Fruit fly (Drosophila melanogaster): Measurements from ENCODE around the gene bond.
A peak's percentile ranks its signal among the peaks of the same experiment; 100 is the strongest.

Gene bond

DNA sequence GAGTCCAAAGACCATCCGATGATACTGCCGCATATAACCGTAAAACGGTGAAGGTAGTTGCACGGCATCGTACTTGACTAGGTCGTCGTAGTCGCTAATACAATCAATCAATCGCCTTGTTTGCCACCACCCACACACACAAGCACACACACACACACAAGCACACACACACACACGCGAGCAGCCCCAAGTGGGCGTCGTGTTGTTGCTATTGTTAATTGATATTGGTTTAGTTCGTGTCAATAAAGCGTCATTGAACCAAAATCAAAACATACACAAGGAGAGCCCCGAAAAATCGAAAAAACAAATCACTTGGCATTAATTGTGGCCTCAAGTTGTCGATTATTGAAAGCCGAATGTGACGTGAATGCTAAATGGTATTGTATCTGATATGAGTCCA, 46.0 kb downstream of the bond start (continued):
- TF ChIP-seq NC2α (GFP tag; optimal IDR thresholded peaks at IDR 0.05) (peak; percentile 32), Fer1 (GFP tag; optimal IDR thresholded peaks at IDR 0.05) (peak; percentile 51), Dbx (GFP tag; IDR thresholded peaks at IDR 0.05) (peak; percentile 42; the same call in 2 of the 3 replicates), CG10274 (GFP tag; optimal IDR thresholded peaks at IDR 0.05) (peak; percentile 9), CG15269 (tag; optimal IDR thresholded peaks at IDR 0.05) (peak; percentile 33), ewg (GFP tag; optimal IDR thresholded peaks at IDR 0.05) (peak; percentile 21), Awh (GFP tag; IDR thresholded peaks at IDR 0.05) (peak; percentile 80), en (GFP tag; optimal IDR thresholded peaks at IDR 0.05) (peak; percentile 12), Xbp1 (GFP tag; optimal IDR thresholded peaks at IDR 0.05) (no peak), HLH54F (GFP tag; optimal IDR thresholded peaks at IDR 0.05) (no peak), pnt (GFP tag; optimal IDR thresholded peaks at IDR 0.05) (peak; percentile 30), kah (GFP tag; optimal IDR thresholded peaks at IDR 0.05) (no peak), CkIIα-i1 (GFP tag; IDR thresholded peaks at IDR 0.05) (no peak), CG12942 (GFP tag; optimal IDR thresholded peaks at IDR 0.05) (peak; percentile 42), CG17385 (GFP tag; optimal IDR thresholded peaks at IDR 0.05) (peak; percentile 44), CG18262 (tag; optimal IDR thresholded peaks at IDR 0.05) (peak; percentile 27), Hmr (GFP tag; optimal IDR thresholded peaks at IDR 0.05) (peak; percentile 74), CG10267 (tag; optimal IDR thresholded peaks at IDR 0.05) (no peak), CG10543 (GFP tag; optimal IDR thresholded peaks at IDR 0.05) (peak; percentile 34), Vsx1 (GFP tag; optimal IDR thresholded peaks at IDR 0.05) (peak; percentile 77), dmrt99B (tag; optimal IDR thresholded peaks at IDR 0.05) (peak; percentile 34), Kr (GFP tag; optimal IDR thresholded peaks at IDR 0.05) (no peak), gsb (GFP tag; IDR thresholded peaks at IDR 0.05) (peak; percentile 22; the same call in 1 of the 2 replicates), dpn (GFP tag; optimal IDR thresholded peaks at IDR 0.05) (peak in 1 of 2 experiments; percentile 47), CG18619 (GFP tag; optimal IDR thresholded peaks at IDR 0.05) (peak; percentile 29), pan (optimal IDR thresholded peaks at IDR 0.05) (no peak), pan (GFP tag; optimal IDR thresholded peaks at IDR 0.05 in 1 of 2, IDR thresholded peaks at IDR 0.05 in 1 of 2) (no peak), chif (GFP tag; optimal IDR thresholded peaks at IDR 0.05) (peak; percentile 14 to 20), knrl (GFP tag; IDR thresholded peaks at IDR 0.05; ENCODE audit: partially characterized antibody) (no peak), CoRest (tag; optimal IDR thresholded peaks at IDR 0.05) (peak; percentile 26), CG8089 (GFP tag; optimal IDR thresholded peaks at IDR 0.05) (peak; percentile 44), HHEX (GFP tag; optimal IDR thresholded peaks at IDR 0.05) (peak; percentile 59), br (optimal IDR thresholded peaks at IDR 0.05) (no peak), C15 (GFP tag; IDR thresholded peaks at IDR 0.05) (no peak), CG10366 (GFP tag; IDR thresholded peaks at IDR 0.05) (peak; percentile 32), CG12769 (tag; optimal IDR thresholded peaks at IDR 0.05) (peak; percentile 63), CG1603 (tag; optimal IDR thresholded peaks at IDR 0.05) (peak; percentile 64), CG3163 (GFP tag; optimal IDR thresholded peaks at IDR 0.05) (no peak), CG13123 (GFP tag; optimal IDR thresholded peaks at IDR 0.05) (peak; percentile 40), bcd (GFP tag; optimal IDR thresholded peaks at IDR 0.05) (peak; percentile 29), CG10321 (GFP tag; IDR thresholded peaks at IDR 0.05) (0 out of 2 replicates have a peak, but pooled peaks have one; percentile 10), NC2β (GFP tag; optimal IDR thresholded peaks at IDR 0.05) (peak; percentile 15), CG1792 (GFP tag; optimal IDR thresholded peaks at IDR 0.05) (peak; percentile 25), odd (GFP tag; optimal IDR thresholded peaks at IDR 0.05) (peak; percentile 18), CG31441 (GFP tag; IDR thresholded peaks at IDR 0.05) (0 out of 2 replicates have a peak, but pooled peaks have one; percentile 12), CG8388 (GFP tag; optimal IDR thresholded peaks at IDR 0.05) (no peak), CG15073 (GFP tag; optimal IDR thresholded peaks at IDR 0.05) (no peak), D (optimal IDR thresholded peaks at IDR 0.05) (no peak), D (GFP tag; optimal IDR thresholded peaks at IDR 0.05) (peak; percentile 1), luna (GFP tag; optimal IDR thresholded peaks at IDR 0.05) (peak; percentile 40), usp (GFP tag; optimal IDR thresholded peaks at IDR 0.05) (no peak), CG9215 (GFP tag; IDR thresholded peaks at IDR 0.05) (no peak)

Data from whole organism, embryonic.